Fruit fly (Drosophila melanogaster) whole organism, embryonic: ENCODE measurements around the gene Gr2a.

Experiments used
- BEAF-32 ChIP-seq: fragments of 200-800 bp; sonication (Bioruptor generic); optimal IDR thresholded peaks from 3 replicates; lab custom pipeline; 2017; ENCODE audit warnings: missing biosample characterization, missing genetic modification characterization, mild to moderate bottlenecking, moderate library complexity, missing genetic modification reagents
- CG11093 ChIP-seq: fragments of 200-800 bp; sonication (Bioruptor generic); IDR thresholded peaks from 3 replicates; pipeline ENCODE4 v1.3.6; 2022; ENCODE audit warnings: missing biosample characterization, missing genetic modification characterization
- CG11398 ChIP-seq: fragments of 200-800 bp; sonication (Bioruptor generic); optimal IDR thresholded peaks from 2 replicates; lab custom pipeline; 2016; ENCODE audit warnings: missing biosample characterization, missing genetic modification characterization
- CG13123 ChIP-seq: fragments of 200-800 bp; sonication (Bioruptor generic); optimal IDR thresholded peaks from 2 replicates; lab custom pipeline; 2016; ENCODE audit warnings: missing biosample characterization, missing genetic modification characterization
- CG14710 ChIP-seq: fragments of 200-800 bp; sonication (Bioruptor generic); optimal IDR thresholded peaks from 3 replicates; lab custom pipeline; 2019; ENCODE audit warnings: missing biosample characterization, mild to moderate bottlenecking, missing genetic modification characterization, moderate library complexity
- CG1647 ChIP-seq: fragments of 200-800 bp; sonication (Bioruptor generic); optimal IDR thresholded peaks from 3 replicates; lab custom pipeline; 2016; ENCODE audit warnings: missing biosample characterization, missing genetic modification characterization
- CG17186 ChIP-seq: fragments of 200-800 bp; sonication (Bioruptor generic); optimal IDR thresholded peaks from 3 replicates; lab custom pipeline; 2017; ENCODE audit warnings: missing biosample characterization, missing genetic modification reagents, missing genetic modification characterization
- CG18599 ChIP-seq: fragments of 200-800 bp; sonication (Bioruptor generic); optimal IDR thresholded peaks from 3 replicates; lab custom pipeline; 2017; ENCODE audit warnings: missing biosample characterization, missing genetic modification characterization, mild to moderate bottlenecking, moderate library complexity, missing genetic modification reagents
- CG31388 ChIP-seq: fragments of 200-800 bp; sonication (Bioruptor generic); optimal IDR thresholded peaks from 2 replicates; lab custom pipeline; 2016; ENCODE audit warnings: missing biosample characterization, missing genetic modification characterization
- CG3281 ChIP-seq: fragments of 200-800 bp; sonication (Bioruptor generic); optimal IDR thresholded peaks from 3 replicates; lab custom pipeline; 2017; ENCODE audit warnings: missing biosample characterization, mild to moderate bottlenecking, missing genetic modification characterization
- CG33557 ChIP-seq: fragments of 200-800 bp; sonication (Bioruptor generic); optimal IDR thresholded peaks from 2 replicates; lab custom pipeline; 2019; ENCODE audit warnings: missing biosample characterization, mild to moderate bottlenecking, missing genetic modification characterization, moderate library complexity
- CG3726 ChIP-seq: fragments of 200-800 bp; sonication (Bioruptor generic); IDR thresholded peaks from 3 replicates; pipeline ENCODE4, ENCODE4 v1.3.6; 2022; ENCODE audit warnings: missing biosample characterization, missing genetic modification characterization
- CG4424 ChIP-seq: fragments of 200-800 bp; sonication (Bioruptor generic); optimal IDR thresholded peaks from 3 replicates; lab custom pipeline; 2016; ENCODE audit warnings: missing biosample characterization, missing genetic modification characterization
- CG4707 ChIP-seq: fragments of 200-800 bp; sonication (Bioruptor generic); optimal IDR thresholded peaks from 2 replicates; lab custom pipeline; 2018; ENCODE audit warnings: missing biosample characterization, mild to moderate bottlenecking, missing genetic modification characterization, moderate library complexity
- CG4730 ChIP-seq: fragments of 200-800 bp; sonication (Bioruptor generic); IDR thresholded peaks from 2 replicates; pipeline ENCODE4 v1.3.6; 2022; ENCODE audit warnings: missing biosample characterization, missing genetic modification characterization
- CG7745 ChIP-seq: fragments of 200-800 bp; sonication (Bioruptor generic); optimal IDR thresholded peaks from 2 replicates; lab custom pipeline; 2018; ENCODE audit warnings: missing biosample characterization, mild to moderate bottlenecking, missing genetic modification characterization, moderate library complexity
- CG7839 ChIP-seq: fragments of 200-800 bp; sonication (Bioruptor generic); optimal IDR thresholded peaks from 3 replicates; lab custom pipeline; 2018; ENCODE audit warnings: missing biosample characterization, mild to moderate bottlenecking, missing genetic modification characterization, moderate library complexity
- CG7963 ChIP-seq: fragments of 200-800 bp; sonication (Bioruptor generic); IDR thresholded peaks from 3 replicates; pipeline ENCODE4 v1.3.6; 2022; ENCODE audit warnings: missing biosample characterization, missing genetic modification characterization; ENCODE audit not compliant: partially characterized antibody
- CG8388 ChIP-seq: fragments of 200-800 bp; sonication (Bioruptor generic); optimal IDR thresholded peaks from 2 replicates; lab custom pipeline; 2019; ENCODE audit warnings: missing biosample characterization, mild to moderate bottlenecking, missing genetic modification characterization, moderate library complexity
- CoRest ChIP-seq: fragments of 200-800 bp; sonication (Bioruptor generic); optimal IDR thresholded peaks from 3 replicates; lab custom pipeline; 2018; ENCODE audit warnings: missing biosample characterization, mild to moderate bottlenecking, missing genetic modification characterization, moderate library complexity
- Doc3 ChIP-seq: fragments of 200-800 bp; sonication (Bioruptor generic); IDR thresholded peaks from 3 replicates; pipeline ENCODE4 v1.3.6; 2022; ENCODE audit warnings: missing biosample characterization, missing genetic modification characterization; ENCODE audit not compliant: partially characterized antibody
- Eip74EF ChIP-seq, 2 experiments: fragments of 200-800 bp in 1 of 2; fragments of >200 bp in 1 of 2; sonication (Bioruptor generic) in 1 of 2; optimal IDR thresholded peaks; 2 replicates each; lab custom pipeline; 2017 to 2019; ENCODE audit warnings: missing biosample characterization in 2 of 2, missing genetic modification characterization in 2 of 2, mild to moderate bottlenecking in 1 of 2, moderate library complexity in 1 of 2
- H2.0 ChIP-seq: fragments of 200-800 bp; sonication (Bioruptor generic); IDR thresholded peaks from 2 replicates; pipeline ENCODE4 v1.3.6; 2022; ENCODE audit warnings: missing biosample characterization, missing genetic modification characterization
- HmgZ ChIP-seq: fragments of 200-800 bp; sonication (Bioruptor generic); optimal IDR thresholded peaks from 2 replicates; lab custom pipeline; 2018; ENCODE audit warnings: missing biosample characterization, mild to moderate bottlenecking, missing genetic modification characterization
- Hsf ChIP-seq: fragments of 200-800 bp; sonication (Bioruptor generic); optimal IDR thresholded peaks from 3 replicates; lab custom pipeline; 2016; ENCODE audit warnings: missing biosample characterization, missing genetic modification characterization
- Lhr ChIP-seq: fragments of 200-800 bp; sonication (Bioruptor generic); optimal IDR thresholded peaks from 3 replicates; lab custom pipeline; 2017; ENCODE audit warnings: mild to moderate bottlenecking, missing biosample characterization, missing genetic modification reagents, missing genetic modification characterization
- Mrtf ChIP-seq: fragments of 200-800 bp; sonication (Bioruptor generic); IDR thresholded peaks from 3 replicates; pipeline ENCODE4 v1.3.6; 2022; ENCODE audit warnings: missing biosample characterization, missing genetic modification characterization
- Oaz ChIP-seq: fragments of 200-800 bp; sonication (Bioruptor generic); IDR thresholded peaks from 2 replicates; pipeline ENCODE4 v1.3.6; 2022; ENCODE audit warnings: missing biosample characterization, missing genetic modification characterization
- Rfx ChIP-seq: fragments of 200-800 bp; sonication (Bioruptor generic); IDR thresholded peaks from 2 replicates; pipeline ENCODE4 v1.3.6; 2022; ENCODE audit warnings: missing biosample characterization, missing genetic modification characterization
- Rx ChIP-seq: fragments of 200-800 bp; sonication (Bioruptor generic); IDR thresholded peaks from 2 replicates; pipeline ENCODE4 v1.3.6; 2022; ENCODE audit warnings: missing biosample characterization, missing genetic modification characterization
- Usf ChIP-seq: fragments of 200-800 bp; sonication (Bioruptor generic); optimal IDR thresholded peaks from 2 replicates; lab custom pipeline; 2017; ENCODE audit warnings: missing genotype, missing biosample characterization, missing genetic modification characterization
- aop ChIP-seq: fragments of 200-800 bp; sonication (Bioruptor generic); IDR thresholded peaks from 2 replicates; pipeline ENCODE4 v1.3.6; 2022; ENCODE audit warnings: missing biosample characterization, missing genetic modification characterization
- ash1 ChIP-seq: fragments of 200-800 bp; sonication (Bioruptor generic); optimal IDR thresholded peaks from 2 replicates; lab custom pipeline; 2018; ENCODE audit warnings: missing biosample characterization, mild to moderate bottlenecking, missing genetic modification characterization
- chinmo ChIP-seq: fragments of 200-800 bp; sonication (Bioruptor generic); IDR thresholded peaks from 4 replicates; pipeline ENCODE4 v1.3.6; 2022; ENCODE audit warnings: missing biosample characterization, missing genetic modification characterization; ENCODE audit not compliant: partially characterized antibody
- emc ChIP-seq: fragments of 200-800 bp; sonication (Bioruptor generic); optimal IDR thresholded peaks from 2 replicates; lab custom pipeline; 2016; ENCODE audit warnings: missing biosample characterization, missing genetic modification characterization
- fd3F ChIP-seq: fragments of 200-800 bp; sonication (Bioruptor generic); optimal IDR thresholded peaks from 2 replicates; lab custom pipeline; 2018; ENCODE audit warnings: missing biosample characterization, mild to moderate bottlenecking, missing genetic modification characterization, moderate library complexity
- lbe ChIP-seq: fragments of 200-800 bp; sonication (Bioruptor generic); optimal IDR thresholded peaks from 2 replicates; lab custom pipeline; 2016; ENCODE audit warnings: missing biosample characterization, mild to moderate bottlenecking, missing genetic modification characterization
- lmd ChIP-seq: fragments of 200-800 bp; sonication (Bioruptor generic); IDR thresholded peaks from 2 replicates; pipeline ENCODE4 v1.3.6; 2022; ENCODE audit warnings: missing biosample characterization, missing genetic modification characterization
- luna ChIP-seq: fragments of 200-800 bp; sonication (Bioruptor generic); optimal IDR thresholded peaks from 2 replicates; lab custom pipeline; 2016; ENCODE audit warnings: missing biosample characterization, missing genetic modification characterization
- mam ChIP-seq: fragments of 200-800 bp; sonication (Bioruptor generic); optimal IDR thresholded peaks from 3 replicates; lab custom pipeline; 2016; ENCODE audit warnings: missing biosample characterization, missing genetic modification characterization
- otp ChIP-seq: fragments of 200-800 bp; sonication (Bioruptor generic); IDR thresholded peaks from 3 replicates; pipeline ENCODE4, ENCODE4 v1.3.6; 2022; ENCODE audit warnings: missing biosample characterization, missing genetic modification characterization
- pan ChIP-seq, 4 experiments: fragments of >200 bp in 3 of 4; fragments of 200-800 bp in 1 of 4; sonication (Bioruptor generic) in 1 of 4; optimal IDR thresholded peaks in 3 of 4; IDR thresholded peaks in 1 of 4; 2 replicates each; pipeline versions ENCODE4 v1.3.6 to Lab custom; 2017 to 2022; ENCODE audit warnings: missing biosample characterization in 2 of 4, missing genetic modification characterization in 2 of 4, mixed read lengths in 1 of 4
- pum ChIP-seq: fragments of 200-800 bp; sonication (Bioruptor generic); optimal IDR thresholded peaks from 2 replicates; lab custom pipeline; 2016; ENCODE audit warnings: missing biosample characterization, missing genetic modification characterization
- row ChIP-seq: fragments of 200-800 bp; sonication (Bioruptor generic); IDR thresholded peaks from 3 replicates; pipeline ENCODE4 v1.3.6; 2022; ENCODE audit warnings: missing biosample characterization, missing genetic modification characterization
- sc ChIP-seq, 3 experiments: fragments of >200 bp in 2 of 3; fragments of 200-800 bp in 1 of 3; sonication (Bioruptor generic) in 1 of 3; optimal IDR thresholded peaks; 2 replicates in 2 of 3; 3 replicates in 1 of 3; lab custom pipeline; 2017; ENCODE audit warnings: mild to moderate bottlenecking in 1 of 3, missing biosample characterization in 1 of 3, missing genetic modification characterization in 1 of 3, missing genetic modification reagents in 1 of 3
- seq ChIP-seq: fragments of 200-800 bp; sonication (Bioruptor generic); IDR thresholded peaks from 2 replicates; pipeline ENCODE4 v1.3.6; 2022; ENCODE audit warnings: missing biosample characterization, missing genetic modification characterization
- slou ChIP-seq: fragments of 200-800 bp; sonication (Bioruptor generic); optimal IDR thresholded peaks from 3 replicates; lab custom pipeline; 2016; ENCODE audit warnings: missing biosample characterization, missing genetic modification characterization
- zen2 ChIP-seq: fragments of 200-800 bp; sonication (Bioruptor generic); IDR thresholded peaks from 3 replicates; pipeline ENCODE4 v1.3.6; 2022; ENCODE audit warnings: missing biosample characterization, missing genetic modification characterization; ENCODE audit not compliant: partially characterized antibody

Gr2a gene

dm6 chrX:1470562-1470961, 18.3 kb downstream of the Gr2a start, which contains the start of gene pck (continued):
- TF ChIP-seq CG4424 (peak; percentile 75), CG4730 (GFP tag; lab: Robert Waterston, UW) (no peak), CG11093 (no peak), slou (GFP tag; lab: Kevin White, UChicago) (no peak), zen2 (GFP tag; lab: Robert Waterston, UW) (no peak; the same call in 2 of the 3 replicates), seq (peak; percentile 67; the same call in 1 of the 2 replicates), CG8388 (GFP tag; lab: Kevin White, UChicago) (peak; percentile 64), CG7745 (no peak), row (peak; percentile 74), HmgZ (tag; lab: Kevin White, UChicago) (peak; percentile 61), CG13123 (GFP tag; lab: Kevin White, UChicago) (peak; percentile 52), Lhr (peak; percentile 42), CG1647 (GFP tag; lab: Kevin White, UChicago) (peak; percentile 52), sc (optimal IDR thresholded peaks at IDR 0.05; lab: Kevin White, UChicago) (no peak), sc (GFP tag; optimal IDR thresholded peaks at IDR 0.05; lab: Kevin White, UChicago) (no peak), CG33557 (peak; percentile 42), CG3281 (GFP tag; lab: Kevin White, UChicago) (peak; percentile 52), CG7839 (no peak), CG7963 (0 out of 3 replicates have a peak, but pooled peaks have one; percentile 40), CG11398 (peak; percentile 40), ash1 (GFP tag; lab: Kevin White, UChicago) (no peak), CG17186 (GFP tag; lab: Kevin White, UChicago) (peak; percentile 78), chinmo (0 out of 4 replicates have a peak, but pooled peaks have one; percentile 48), fd3F (no peak), Rfx (GFP tag; lab: Robert Waterston, UW) (peak; percentile 73), lbe (GFP tag; lab: Kevin White, UChicago) (peak; percentile 55), pan (optimal IDR thresholded peaks at IDR 0.05; lab: Kevin White, UChicago) (no peak), pan (GFP tag; optimal IDR thresholded peaks at IDR 0.05 in 1 of 2, IDR thresholded peaks at IDR 0.05 in 1 of 2) (peak in 1 of 2 experiments; percentile 70), CG14710 (tag; lab: Kevin White, UChicago) (peak; percentile 75), CG18599 (GFP tag; lab: Kevin White, UChicago) (peak; percentile 72), Usf (GFP tag; lab: Kevin White, UChicago) (no peak), Rx (GFP tag; lab: Robert Waterston, UW) (peak; percentile 50; the same call in 1 of the 2 replicates), CG4707 (GFP tag; lab: Kevin White, UChicago) (no peak), Hsf (GFP tag; lab: Kevin White, UChicago) (peak; percentile 67), H2.0 (peak; percentile 69; the same call in 1 of the 2 replicates), Oaz (GFP tag; lab: Robert Waterston, UW) (no peak), CG31388 (GFP tag; lab: Kevin White, UChicago) (peak; percentile 23), emc (GFP tag; lab: Kevin White, UChicago) (no peak), CoRest (tag; lab: Kevin White, UChicago) (peak; percentile 49), otp (GFP tag; lab: Robert Waterston, UW) (no peak), CG3726 (GFP tag; lab: Robert Waterston, UW) (0 out of 3 replicates have a peak, but pooled peaks have one; percentile 25), pum (GFP tag; lab: Kevin White, UChicago) (peak; percentile 65), luna (GFP tag; lab: Kevin White, UChicago) (no peak), Mrtf (0 out of 3 replicates have a peak, but pooled peaks have one; percentile 10), BEAF-32 (peak; percentile 66), Eip74EF (GFP tag; optimal IDR thresholded peaks at IDR 0.05; lab: Kevin White, UChicago) (no peak), Doc3 (GFP tag; lab: Robert Waterston, UW) (peak; percentile 35; the same call in 1 of the 3 replicates), mam (peak; percentile 68), aop (GFP tag; lab: Robert Waterston, UW) (no peak), lmd (peak; percentile 44; the same call in 1 of the 2 replicates)
